Worm (Caenorhabditis elegans) whole organism, L4 larva: Measurements from ENCODE around the gene C27H6.8.
"Not testable (repeated sequence)": the region's sequence is repeated elsewhere in the genome, so short reads cannot be mapped to it uniquely, and the experiment has no call there.

Source experiments
- D1046.2 ChIP-seq: fragments of 200-800 bp; sonication (Bioruptor generic); IDR thresholded peaks from 2 replicates; pipeline ENCODE4 v1.3.6; 2022; ENCODE audit warnings: missing genetic modification characterization, missing compliant biosample characterization
- F37D6.2 ChIP-seq: sonication (generic microtip); optimal IDR thresholded peaks from 2 replicates; lab custom pipeline; 2016; ENCODE audit warnings: mild to moderate bottlenecking, missing genetic modification characterization, missing compliant biosample characterization
- F49E8.2 ChIP-seq: sonication (generic microtip); optimal IDR thresholded peaks from 2 replicates; lab custom pipeline; 2016; ENCODE audit warnings: missing compliant biosample characterization, mild to moderate bottlenecking, missing genetic modification characterization, borderline replicate concordance
- T20F7.1 ChIP-seq: fragments of 200-800 bp; sonication (Bioruptor generic); optimal IDR thresholded peaks from 2 replicates; lab custom pipeline; 2018; ENCODE audit warnings: mild to moderate bottlenecking, missing genetic modification characterization, missing compliant biosample characterization
- Y48G9A.11 ChIP-seq: fragments of 200-800 bp; sonication (Bioruptor generic); IDR thresholded peaks from 2 replicates; pipeline ENCODE4 v1.3.6; 2022; ENCODE audit warnings: missing genetic modification reagents, missing genetic modification characterization, missing compliant biosample characterization
- ZK337.2 ChIP-seq: fragments of 200-800 bp; sonication (Bioruptor generic); IDR thresholded peaks from 2 replicates; pipeline ENCODE4 v1.3.6; 2022; ENCODE audit warnings: missing genetic modification reagents, missing genetic modification characterization, missing compliant biosample characterization
- aha-1 ChIP-seq: fragments of 150-350 bp; peaks from one replicate; lab custom pipeline; 2014; ENCODE audit warnings: missing biosample characterization, missing genetic modification characterization
- ama-1 ChIP-seq: fragments of 150-350 bp; optimal IDR thresholded peaks from 2 replicates; lab custom pipeline; 2014; ENCODE audit warnings: inconsistent platforms, mixed read lengths
- arid-1 ChIP-seq: fragments of 200-800 bp; sonication (Bioruptor generic); conservative IDR thresholded peaks from 2 replicates; pipeline ENCODE4 v1.3.6; 2022; ENCODE audit warnings: missing genetic modification reagents, missing genetic modification characterization, missing compliant biosample characterization
- ceh-20 ChIP-seq: fragments of 200-800 bp; sonication (Bioruptor generic); IDR thresholded peaks from 2 replicates; pipeline ENCODE4 v1.3.6; 2022; ENCODE audit warnings: missing genetic modification reagents, missing genetic modification characterization, missing compliant biosample characterization
- ceh-44 ChIP-seq: fragments of 200-800 bp; sonication (Bioruptor generic); IDR thresholded peaks from 2 replicates; pipeline ENCODE4 v1.3.6; 2022; ENCODE audit warnings: missing genetic modification reagents, missing genetic modification characterization, missing compliant biosample characterization
- ceh-82 ChIP-seq: sonication (generic microtip); optimal IDR thresholded peaks from 2 replicates; lab custom pipeline; 2017; ENCODE audit warnings: missing biosample characterization, missing genetic modification characterization
- cey-2 ChIP-seq: sonication (generic microtip); optimal IDR thresholded peaks from 3 replicates; lab custom pipeline; 2017; ENCODE audit warnings: missing genetic modification characterization, mild to moderate bottlenecking, missing compliant biosample characterization, antibody characterized with exemption, borderline replicate concordance; ENCODE audit not compliant: insufficient read depth
- ctbp-1 ChIP-seq: fragments of 200-800 bp; sonication (Bioruptor generic); IDR thresholded peaks from 2 replicates; pipeline ENCODE4 v1.3.6; 2022; ENCODE audit warnings: missing genetic modification reagents, missing genetic modification characterization, missing compliant biosample characterization
- daf-16 ChIP-seq, 3 experiments: sonication (generic microtip); optimal IDR thresholded peaks; 2 replicates each; lab custom pipeline; 2016 to 2017; ENCODE audit warnings: missing genetic modification characterization in 3 of 3, missing genetic modification reagents in 3 of 3, mild to moderate bottlenecking in 2 of 3, missing compliant biosample characterization in 2 of 3, missing biosample characterization in 1 of 3, moderate library complexity in 1 of 3
- dmd-6 ChIP-seq: fragments of 200-800 bp; sonication (Bioruptor generic); IDR thresholded peaks from 2 replicates; pipeline ENCODE4 v1.3.6; 2022; ENCODE audit warnings: missing genetic modification reagents, missing genetic modification characterization, missing compliant biosample characterization
- dmd-8 ChIP-seq: fragments of 200-800 bp; sonication (Bioruptor generic); IDR thresholded peaks from 2 replicates; pipeline ENCODE4 v1.3.6; 2022; ENCODE audit warnings: missing genetic modification characterization, missing compliant biosample characterization
- dmd-9 ChIP-seq: fragments of 200-800 bp; sonication (Bioruptor generic); IDR thresholded peaks from 2 replicates; pipeline ENCODE4 v1.3.6; 2022; ENCODE audit warnings: missing genetic modification reagents, missing genetic modification characterization, missing compliant biosample characterization
- dpl-1 ChIP-seq: fragments of 150-350 bp; optimal IDR thresholded peaks from 2 replicates; lab custom pipeline; 2014; ENCODE audit warnings: missing biosample characterization, missing genetic modification reagents, missing genetic modification characterization
- dve-1 ChIP-seq: sonication (generic microtip); optimal IDR thresholded peaks from 2 replicates; lab custom pipeline; 2017; ENCODE audit warnings: antibody characterized with exemption, mild to moderate bottlenecking, missing genetic modification characterization, missing compliant biosample characterization; ENCODE audit not compliant: insufficient read depth
- egl-27 ChIP-seq: sonication (generic microtip); optimal IDR thresholded peaks from 3 replicates; lab custom pipeline; 2017; ENCODE audit warnings: missing biosample characterization, missing genetic modification reagents, missing genetic modification characterization
- egl-43 ChIP-seq: fragments of 200-800 bp; sonication (Bioruptor generic); IDR thresholded peaks from 2 replicates; pipeline ENCODE4 v1.3.6; 2022; ENCODE audit warnings: missing genetic modification reagents, missing genetic modification characterization, missing compliant biosample characterization
- hlh-11 ChIP-seq: fragments of 200-800 bp; sonication (Bioruptor generic); optimal IDR thresholded peaks from 2 replicates; lab custom pipeline; 2018; ENCODE audit warnings: mild to moderate bottlenecking, missing genetic modification characterization, missing compliant biosample characterization
- hmg-1.1 ChIP-seq: fragments of 200-800 bp; sonication (Bioruptor generic); IDR thresholded peaks from 2 replicates; pipeline ENCODE4 v1.3.6; 2022; ENCODE audit warnings: missing genetic modification reagents, missing genetic modification characterization, missing compliant biosample characterization
- lin-1 ChIP-seq: fragments of 200-800 bp; sonication (Bioruptor generic); IDR thresholded peaks from 2 replicates; pipeline ENCODE4 v1.3.6; 2022; ENCODE audit warnings: missing genetic modification reagents, missing genetic modification characterization, missing compliant biosample characterization
- madf-9 ChIP-seq: fragments of 200-800 bp; sonication (Bioruptor generic); conservative IDR thresholded peaks from 2 replicates; pipeline ENCODE4 v1.3.6; 2022; ENCODE audit warnings: missing genetic modification reagents, missing genetic modification characterization, missing compliant biosample characterization
- mes-2 ChIP-seq: sonication (generic microtip); optimal IDR thresholded peaks from 2 replicates; lab custom pipeline; 2016; ENCODE audit warnings: missing genotype, mild to moderate bottlenecking, missing genetic modification characterization, missing compliant biosample characterization; ENCODE audit not compliant: poor library complexity, severe bottlenecking
- mxl-3 ChIP-seq: fragments of 200-800 bp; sonication (Bioruptor generic); optimal IDR thresholded peaks from 2 replicates; lab custom pipeline; 2018; ENCODE audit warnings: mild to moderate bottlenecking, missing genetic modification characterization, missing compliant biosample characterization
- nhr-10 ChIP-seq: fragments of 150-350 bp; optimal IDR thresholded peaks from 2 replicates; lab custom pipeline; 2014; ENCODE audit warnings: missing biosample characterization, missing genetic modification characterization
- nhr-102 ChIP-seq: sonication (generic microtip); optimal IDR thresholded peaks from 2 replicates; lab custom pipeline; 2016; ENCODE audit warnings: mild to moderate bottlenecking, missing genetic modification characterization, moderate library complexity, missing compliant biosample characterization
- nhr-25 ChIP-seq: sonication (generic microtip); optimal IDR thresholded peaks from 2 replicates; lab custom pipeline; 2017; ENCODE audit warnings: missing genetic modification characterization, mild to moderate bottlenecking, missing compliant biosample characterization, antibody characterized with exemption, moderate library complexity, borderline replicate concordance; ENCODE audit not compliant: insufficient read depth
- nhr-42 ChIP-seq: fragments of 200-800 bp; sonication (Bioruptor generic); IDR thresholded peaks from 2 replicates; pipeline ENCODE4 v1.3.6; 2022; ENCODE audit warnings: missing genetic modification characterization, missing compliant biosample characterization
- nhr-48 ChIP-seq: sonication (generic microtip); optimal IDR thresholded peaks from 2 replicates; lab custom pipeline; 2016; ENCODE audit warnings: mild to moderate bottlenecking, missing genetic modification characterization, missing compliant biosample characterization
- nhr-6 ChIP-seq: fragments of 150-350 bp; optimal IDR thresholded peaks from 2 replicates; lab custom pipeline; 2014; ENCODE audit warnings: missing biosample characterization, missing genetic modification characterization
- nhr-76 ChIP-seq: fragments of 150-350 bp; optimal IDR thresholded peaks from 2 replicates; lab custom pipeline; 2014; ENCODE audit warnings: missing biosample characterization, missing genetic modification characterization
- pha-4 ChIP-seq, 2 experiments: fragments of 150-350 bp in 1 of 2; fragments of 200-800 bp in 1 of 2; sonication (Bioruptor generic) in 1 of 2; IDR thresholded peaks in 1 of 2; optimal IDR thresholded peaks in 1 of 2; 2 replicates each; pipeline versions ENCODE4 v1.3.6 to Lab custom; 2014 to 2022; ENCODE audit warnings: missing genetic modification characterization in 2 of 2, missing genetic modification reagents in 2 of 2, missing biosample characterization in 1 of 2, missing compliant biosample characterization in 1 of 2
- php-3 ChIP-seq: fragments of 200-800 bp; sonication (Bioruptor generic); IDR thresholded peaks from 2 replicates; pipeline ENCODE4 v1.3.6; 2022; ENCODE audit warnings: missing genetic modification reagents, missing genetic modification characterization, missing compliant biosample characterization
- saeg-2 ChIP-seq: fragments of 200-800 bp; sonication (Bioruptor generic); IDR thresholded peaks from 2 replicates; pipeline ENCODE4 v1.3.6; 2022; ENCODE audit warnings: missing genetic modification reagents, missing genetic modification characterization, missing compliant biosample characterization
- spr-1 ChIP-seq: sonication (generic microtip); optimal IDR thresholded peaks from 2 replicates; lab custom pipeline; 2016; ENCODE audit warnings: mild to moderate bottlenecking, missing genetic modification characterization, missing compliant biosample characterization
- unc-130 ChIP-seq: sonication (generic microtip); optimal IDR thresholded peaks from 2 replicates; lab custom pipeline; 2016; ENCODE audit warnings: missing genetic modification reagents, missing genetic modification characterization, missing compliant biosample characterization
- vab-7 ChIP-seq: fragments of 200-800 bp; sonication (Bioruptor generic); IDR thresholded peaks from 2 replicates; pipeline ENCODE4 v1.3.6; 2022; ENCODE audit warnings: missing genetic modification reagents, missing genetic modification characterization, missing compliant biosample characterization
- zfp-2 ChIP-seq: sonication (generic microtip); optimal IDR thresholded peaks from 2 replicates; lab custom pipeline; 2016; ENCODE audit warnings: mild to moderate bottlenecking, missing genetic modification characterization, missing compliant biosample characterization
- zfp-3 ChIP-seq: fragments of 200-800 bp; sonication (Bioruptor generic); conservative IDR thresholded peaks from 2 replicates; pipeline ENCODE4 v1.3.6; 2022; ENCODE audit warnings: missing genetic modification reagents, missing genetic modification characterization, missing compliant biosample characterization
- zip-2 ChIP-seq: fragments of 150-350 bp; optimal IDR thresholded peaks from 2 replicates; lab custom pipeline; 2014; ENCODE audit warnings: missing biosample characterization, missing genetic modification characterization
- ztf-7 ChIP-seq: fragments of 150-350 bp; optimal IDR thresholded peaks from 2 replicates; lab custom pipeline; 2014; ENCODE audit warnings: missing biosample characterization, missing genetic modification characterization

Gene C27H6.8

DNA sequence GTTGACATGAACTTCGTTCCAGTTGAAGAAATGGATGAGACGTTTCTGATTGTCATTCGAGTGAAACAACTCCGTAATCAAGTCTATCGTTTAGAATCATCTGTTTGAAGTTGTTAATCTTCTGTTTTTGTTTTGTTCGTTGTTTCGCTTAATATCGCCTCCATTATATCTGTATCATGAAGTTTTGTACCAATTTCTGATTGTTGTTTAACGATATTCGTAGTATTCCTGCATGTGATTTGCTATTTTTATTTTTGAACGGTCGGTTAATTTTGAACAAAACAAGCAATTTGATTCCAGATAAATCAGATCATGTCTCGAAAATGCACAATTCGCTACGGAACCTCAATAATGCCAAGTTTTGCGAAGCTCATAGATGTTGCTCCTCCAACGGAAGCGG, 5.0 kb downstream of the C27H6.8 start, which contains the start of gene C27H6.9:
Gene C27H6.9, plus strand, starts transcription at position 301 of the 400 bp plus-strand sequence.
- TF ChIP-seq ZK337.2 (no peak), nhr-76 (tag; lab: Kevin White, UChicago) (no peak), daf-16 (GFP tag; optimal IDR thresholded peaks at IDR 0.05; lab: Kevin White, UChicago) (no peak), daf-16 (tag; optimal IDR thresholded peaks at IDR 0.05; lab: Kevin White, UChicago) (no peak), ama-1 (lab: Kevin White, UChicago) (no peak), egl-27 (no peak), F49E8.2 (tag; lab: Kevin White, UChicago) (no peak), ceh-44 (GFP tag; lab: Robert Waterston, UW) (no peak), hlh-11 (tag; lab: Kevin White, UChicago) (no peak), cey-2 (tag; lab: Kevin White, UChicago) (no peak), ceh-82 (tag; lab: Kevin White, UChicago) (no peak), dmd-9 (GFP tag; lab: Robert Waterston, UW) (no peak), nhr-10 (no peak), nhr-48 (tag; lab: Kevin White, UChicago) (no peak), zip-2 (no peak), nhr-6 (tag; lab: Kevin White, UChicago) (no peak)

DNA sequence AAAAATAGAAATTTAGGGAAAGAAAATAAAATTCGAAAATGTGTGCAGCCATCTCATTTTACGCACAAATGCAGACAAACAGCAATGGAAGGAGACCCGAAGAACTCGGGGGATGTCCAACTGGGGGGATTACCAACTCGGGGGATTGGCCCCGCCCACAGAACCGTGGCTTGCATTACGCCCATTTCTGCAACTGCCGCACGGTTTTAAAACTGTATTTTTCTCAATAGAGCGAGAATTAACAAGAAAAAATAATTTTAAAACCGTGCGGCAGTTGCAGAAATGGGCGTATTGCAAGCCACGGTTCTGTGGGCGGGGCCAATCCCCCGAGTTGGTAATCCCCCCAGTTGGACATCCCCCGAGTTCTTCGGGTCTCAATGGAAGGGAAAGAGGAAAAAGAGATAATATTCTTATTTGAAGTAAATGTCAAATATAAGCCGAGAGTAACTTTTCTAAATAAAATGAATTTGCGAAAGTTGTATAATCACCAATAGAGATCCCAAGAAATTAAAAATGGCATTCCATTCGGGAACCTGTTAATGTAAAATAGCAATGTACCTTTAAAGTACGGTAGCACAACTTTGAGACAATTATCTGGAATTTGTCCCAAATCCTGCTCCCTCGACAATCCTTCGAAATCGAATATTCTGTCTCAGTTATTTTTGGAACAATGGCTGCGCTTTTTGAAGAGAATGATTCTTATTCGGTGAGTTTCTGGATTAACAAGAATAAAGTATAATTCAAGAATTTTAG, 6.7 kb downstream of the C27H6.8 start, which contains the start of the genes ruvb-1 and tofu-1:
Gene ruvb-1, minus strand, starts transcription at position 72 of the 753 bp plus-strand sequence.
Gene tofu-1, plus strand, starts transcription at position 417 of the 753 bp plus-strand sequence.
- TF ChIP-seq hmg-1.1 (GFP tag; lab: Robert Waterston, UW) (peak; percentile 93), ztf-7 (tag; lab: Kevin White, UChicago) (peak; percentile 35), arid-1 (GFP tag; lab: Robert Waterston, UW) (peak; percentile 54; the same call in 1 of the 2 replicates), madf-9 (GFP tag; lab: Robert Waterston, UW) (peak; percentile 74), nhr-42 (GFP tag; lab: Robert Waterston, UW) (peak; percentile 78; the same call in 1 of the 2 replicates), php-3 (peak; percentile 65; the same call in 1 of the 2 replicates), ceh-20 (GFP tag; lab: Robert Waterston, UW) (peak; percentile 81), egl-43 (peak; percentile 78), dmd-6 (GFP tag; lab: Robert Waterston, UW) (peak; percentile 76), zfp-2 (tag; lab: Kevin White, UChicago) (peak; percentile 37), mes-2 (tag; lab: Kevin White, UChicago) (peak; percentile 75), pha-4 (GFP tag; IDR thresholded peaks at IDR 0.05; lab: Robert Waterston, UW) (peak; percentile 90), lin-1 (GFP tag; lab: Robert Waterston, UW) (peak; percentile 57; the same call in 1 of the 2 replicates), F37D6.2 (peak; percentile 36), unc-130 (GFP tag; lab: Kevin White, UChicago) (peak; percentile 67), ZK337.2 (0 out of 2 replicates have a peak, but pooled peaks have one; percentile 22), dmd-9 (GFP tag; lab: Robert Waterston, UW) (peak; percentile 73), nhr-25 (peak; percentile 38), spr-1 (tag; lab: Kevin White, UChicago) (peak; percentile 56), T20F7.1 (peak; percentile 66), dve-1 (peak; percentile 88), ceh-44 (GFP tag; lab: Robert Waterston, UW) (peak; percentile 75), mxl-3 (GFP tag; lab: Kevin White, UChicago) (peak; percentile 45), Y48G9A.11 (GFP tag; lab: Robert Waterston, UW) (0 out of 2 replicates have a peak, but pooled peaks have one; percentile 32), nhr-102 (peak; percentile 58), vab-7 (GFP tag; lab: Robert Waterston, UW) (peak; percentile 77), aha-1 (tag; lab: Kevin White, UChicago) (peak; percentile 40), saeg-2 (0 out of 2 replicates have a peak, but pooled peaks have one; percentile 33), ctbp-1 (peak; percentile 71), dmd-8 (GFP tag; lab: Robert Waterston, UW) (peak; percentile 57; the same call in 1 of the 2 replicates), dpl-1 (GFP tag; lab: Kevin White, UChicago) (peak; percentile 63), D1046.2 (0 out of 2 replicates have a peak, but pooled peaks have one; percentile 27), zfp-3 (peak; percentile 72; the same call in 1 of the 2 replicates)
- TF ChIP-seq pha-4 (tag; optimal IDR thresholded peaks at IDR 0.05; lab: Kevin White, UChicago) = not testable (repeated sequence)
